Worm (Caenorhabditis elegans): ENCODE data around the gene avr-15.
A peak's percentile ranks its signal among the peaks of the same experiment; 100 is the strongest.

avr-15 gene

ce11 chrV:13484339-13484738, 27.2 kb downstream of the avr-15 start, which contains the start of gene T10G3.4:
T10G3.4 (minus strand) TSS chrV:13484439.
- TF ChIP-seq syd-9 (tag; optimal IDR thresholded peaks at IDR 0.05) (no peak), pat-9 (tag; optimal IDR thresholded peaks at IDR 0.05) (no peak)

- TF ChIP-seq tbx-2 (tag; optimal IDR thresholded peaks at IDR 0.05) (no peak), ttx-3 (tag; optimal IDR thresholded peaks at IDR 0.05) (no peak), ceh-6 (GFP tag; optimal IDR thresholded peaks at IDR 0.05) (no peak), K02D7.2 (tag; optimal IDR thresholded peaks at IDR 0.05) (no peak), pag-3 (tag; optimal IDR thresholded peaks at IDR 0.05; ENCODE audit: borderline replicate concordance) (no peak), dve-1 (tag; optimal IDR thresholded peaks at IDR 0.05) (no peak), ceh-30 (tag; optimal IDR thresholded peaks at IDR 0.05) (no peak), ceh-45 (GFP tag; IDR thresholded peaks at IDR 0.05) (no peak)
Observed at ce11 chrV:13479766-13480165, 31.8 kb downstream of the avr-15 start, which contains the start of gene T10G3.2. T10G3.2 (minus strand) TSS chrV:13479866.

- no peak for TF ChIP-seq ceh-22 (tag; optimal IDR thresholded peaks at IDR 0.05)
- TF ChIP-seq che-1 (tag; optimal IDR thresholded peaks at IDR 0.05) = no peak
- no peak for TF ChIP-seq ets-4 (tag; optimal IDR thresholded peaks at IDR 0.05)
- no peak for TF ChIP-seq dve-1 (tag; optimal IDR thresholded peaks at IDR 0.05)
- no peak for TF ChIP-seq C38D4.7 (GFP tag; optimal IDR thresholded peaks at IDR 0.05)
- TF ChIP-seq ceh-34 (tag; optimal IDR thresholded peaks at IDR 0.05) = no peak
- no peak for TF ChIP-seq tbx-7 (tag; optimal IDR thresholded peaks at IDR 0.05)
- TF ChIP-seq nhr-11 (tag; optimal IDR thresholded peaks at IDR 0.05) = no peak
- no peak for TF ChIP-seq ceh-24 (tag; optimal IDR thresholded peaks at IDR 0.05)
- no peak for TF ChIP-seq pros-1 (tag; optimal IDR thresholded peaks at IDR 0.05)
- no peak for TF ChIP-seq zip-5 (tag; optimal IDR thresholded peaks at IDR 0.05)
- TF ChIP-seq ceh-48 (tag; optimal IDR thresholded peaks at IDR 0.05) = no peak
- no peak for TF ChIP-seq lin-11 (tag; optimal IDR thresholded peaks at IDR 0.05)
- TF ChIP-seq unc-55 (GFP tag; optimal IDR thresholded peaks at IDR 0.05) = no peak
- TF ChIP-seq fkh-10 (GFP tag; optimal IDR thresholded peaks at IDR 0.05) = no peak
- TF ChIP-seq tbx-2 (tag; optimal IDR thresholded peaks at IDR 0.05) = no peak
- no peak for TF ChIP-seq hlh-8 (tag; optimal IDR thresholded peaks at IDR 0.05)
Observed at ce11 chrV:13476350-13476749, 35.2 kb downstream of the avr-15 start, which contains the start of gene T10G3.8. T10G3.8 (minus strand) TSS chrV:13476450.

- TF ChIP-seq pha-2 (tag; optimal IDR thresholded peaks at IDR 0.05) = no peak
- TF ChIP-seq unc-55 (GFP tag; optimal IDR thresholded peaks at IDR 0.05) = peak; percentile 76
- TF ChIP-seq ceh-22 (tag; optimal IDR thresholded peaks at IDR 0.05) = no peak
Observed at ce11 chrV:13473467-13473866, 38.1 kb downstream of the avr-15 start, which contains the start of gene T10G3.1. T10G3.1 (minus strand) TSS chrV:13473679.

- TF ChIP-seq C38D4.7 (GFP tag; optimal IDR thresholded peaks at IDR 0.05) = no peak
- no peak for TF ChIP-seq nhr-232 (tag; optimal IDR thresholded peaks at IDR 0.05)
- no peak for TF ChIP-seq C08G9.2 (tag; optimal IDR thresholded peaks at IDR 0.05)
- TF ChIP-seq ceh-31 (tag; optimal IDR thresholded peaks at IDR 0.05) = no peak
- TF ChIP-seq hlh-13 (GFP tag; optimal IDR thresholded peaks at IDR 0.05) = no peak
- TF ChIP-seq tbx-7 (tag; optimal IDR thresholded peaks at IDR 0.05) = no peak
- no peak for TF ChIP-seq K09A11.1 (tag; optimal IDR thresholded peaks at IDR 0.05; ENCODE audit: insufficient read depth)
- no peak for TF ChIP-seq lin-11 (tag; optimal IDR thresholded peaks at IDR 0.05)
- TF ChIP-seq ztf-16 (tag; optimal IDR thresholded peaks at IDR 0.05) = no peak
- TF ChIP-seq F13H6.1 (tag; optimal IDR thresholded peaks at IDR 0.05) = no peak
- no peak for TF ChIP-seq unc-3 (GFP tag; conservative IDR thresholded peaks at IDR 0.05)
- no peak for TF ChIP-seq unc-3 (tag; optimal IDR thresholded peaks at IDR 0.05)
- TF ChIP-seq sox-2 (GFP tag; IDR thresholded peaks at IDR 0.05) = no peak
- TF ChIP-seq ceh-18 (tag; optimal IDR thresholded peaks at IDR 0.05) = no peak
Observed at ce11 chrV:13472062-13472461, 39.5 kb downstream of the avr-15 start.
